Worm (Caenorhabditis elegans): ENCODE data around the gene W09H1.4.

ce11 chrII:13159869-13160268, 23.5 kb upstream of the W09H1.4 start:
- TF ChIP-seq unc-55 (GFP tag; optimal IDR thresholded peaks at IDR 0.05) (no peak), pax-1 (tag; optimal IDR thresholded peaks at IDR 0.05) (no peak), hlh-15 (tag; optimal IDR thresholded peaks at IDR 0.05) (no peak), Y22D7AL.16 (tag; optimal IDR thresholded peaks at IDR 0.05) (no peak), pqm-1 (tag; optimal IDR thresholded peaks at IDR 0.05) (no peak), ztf-16 (tag; optimal IDR thresholded peaks at IDR 0.05) (no peak), elt-2 (tag; optimal IDR thresholded peaks at IDR 0.05) (no peak), pha-4 (tag; optimal IDR thresholded peaks at IDR 0.05) (no peak), ceh-31 (tag; optimal IDR thresholded peaks at IDR 0.05) (no peak), ets-4 (tag; optimal IDR thresholded peaks at IDR 0.05) (no peak)

All from whole organism, late embryonic.